Worm (Caenorhabditis elegans) whole organism, early embryonic: ENCODE results near the gene C01G10.17.
"Not testable (repeated sequence)": the region's sequence is repeated elsewhere in the genome, so short reads cannot be mapped to it uniquely, and the experiment has no call there.

Source experiments
- B0310.2 ChIP-seq: sonication (generic microtip); optimal IDR thresholded peaks from 2 replicates; lab custom pipeline; 2016; ENCODE audit warnings: mild to moderate bottlenecking, missing genetic modification characterization, missing compliant biosample characterization
- F13C5.2 ChIP-seq: sonication (generic microtip); optimal IDR thresholded peaks from 2 replicates; lab custom pipeline; 2017; ENCODE audit warnings: mild to moderate bottlenecking, missing genetic modification characterization, inconsistent platforms, missing compliant biosample characterization
- aly-1 ChIP-seq: sonication (generic microtip); optimal IDR thresholded peaks from 2 replicates; lab custom pipeline; 2016; ENCODE audit warnings: missing genetic modification characterization, missing compliant biosample characterization
- ama-1 ChIP-seq: fragments of 150-350 bp; optimal IDR thresholded peaks from 2 replicates; lab custom pipeline; 2014
- ceh-13 ChIP-seq: fragments of 200-800 bp; sonication (Bioruptor generic); optimal IDR thresholded peaks from 2 replicates; lab custom pipeline; 2018; ENCODE audit warnings: mild to moderate bottlenecking, missing genetic modification characterization, missing compliant biosample characterization
- ceh-36 ChIP-seq: sonication (generic microtip); optimal IDR thresholded peaks from 2 replicates; lab custom pipeline; 2016; ENCODE audit warnings: missing genetic modification characterization, inconsistent platforms, missing compliant biosample characterization
- ets-7 ChIP-seq: sonication (generic microtip); optimal IDR thresholded peaks from 2 replicates; lab custom pipeline; 2016; ENCODE audit warnings: missing genotype, missing genetic modification characterization, missing compliant biosample characterization
- flt-1 ChIP-seq: fragments of 200-800 bp; sonication (Bioruptor generic); IDR thresholded peaks from 2 replicates; pipeline ENCODE4 v1.3.6; 2022; ENCODE audit warnings: missing genetic modification characterization, missing compliant biosample characterization
- hmbx-1 ChIP-seq: sonication (generic microtip); optimal IDR thresholded peaks from 2 replicates; lab custom pipeline; 2016; ENCODE audit warnings: mild to moderate bottlenecking, missing genetic modification characterization, missing compliant biosample characterization
- hmg-4 ChIP-seq: fragments of 200-800 bp; sonication (Bioruptor generic); optimal IDR thresholded peaks from 2 replicates; lab custom pipeline; 2018; ENCODE audit warnings: mild to moderate bottlenecking, missing genetic modification characterization, missing compliant biosample characterization
- hnd-1 ChIP-seq: sonication (generic microtip); optimal IDR thresholded peaks from 2 replicates; lab custom pipeline; 2016; ENCODE audit warnings: missing genetic modification characterization, missing compliant biosample characterization
- pes-1 ChIP-seq: fragments of 200-800 bp; sonication (Bioruptor generic); IDR thresholded peaks from 2 replicates; pipeline ENCODE4 v1.3.6; 2022; ENCODE audit warnings: missing genetic modification reagents, missing genetic modification characterization, missing compliant biosample characterization
- scrt-1 ChIP-seq: fragments of 200-800 bp; sonication (Bioruptor generic); IDR thresholded peaks from 2 replicates; pipeline ENCODE4 v1.3.6; 2022; ENCODE audit warnings: missing genetic modification characterization, missing compliant biosample characterization
- sea-1 ChIP-seq: fragments of 200-800 bp; sonication (Bioruptor generic); conservative IDR thresholded peaks from 2 replicates; pipeline ENCODE4 v1.3.6; 2022; ENCODE audit warnings: missing genetic modification characterization, missing compliant biosample characterization
- tbx-11 ChIP-seq: fragments of 200-800 bp; sonication (Bioruptor generic); IDR thresholded peaks from 2 replicates; pipeline ENCODE4 v1.3.6; 2022; ENCODE audit warnings: missing genetic modification characterization, missing compliant biosample characterization
- tbx-37 ChIP-seq: fragments of 200-800 bp; sonication (Bioruptor generic); conservative IDR thresholded peaks from 2 replicates; pipeline ENCODE4 v1.3.6; 2022; ENCODE audit warnings: missing genetic modification reagents, missing genetic modification characterization, missing compliant biosample characterization
- tra-4 ChIP-seq: sonication (generic microtip); optimal IDR thresholded peaks from 2 replicates; lab custom pipeline; 2017; ENCODE audit warnings: missing genetic modification characterization, missing compliant biosample characterization

The C01G10.17 gene

DNA sequence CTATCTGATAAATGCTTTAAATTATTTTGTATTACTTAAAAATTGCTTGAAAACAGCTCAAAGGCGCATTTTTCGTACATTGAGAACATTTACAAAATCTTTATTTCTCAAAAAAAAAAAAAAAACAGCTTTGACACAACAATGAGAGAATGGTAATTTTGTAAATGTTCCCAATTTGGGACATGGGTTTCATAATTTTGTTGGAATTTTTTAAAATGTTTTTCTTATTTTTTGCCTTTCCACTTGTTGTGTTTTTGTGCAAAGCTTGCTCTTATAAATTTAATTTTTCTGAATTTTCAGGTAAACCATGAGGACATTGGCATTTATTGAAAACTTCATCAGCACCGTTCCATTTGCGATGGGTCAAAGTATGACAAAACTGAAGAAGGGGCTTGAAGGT lies 21.1 kb downstream of the C01G10.17 start, which contains the start of gene T01G5.7:
Gene T01G5.7, plus strand, starts transcription at position 301 of the 400 bp plus-strand sequence.
- no peak for TF ChIP-seq scrt-1 (GFP tag; lab: Robert Waterston, UW)
- no peak for TF ChIP-seq B0310.2
- no peak for TF ChIP-seq ama-1 (lab: Kevin White, UChicago)
- no peak for TF ChIP-seq tbx-11 (GFP tag; lab: Robert Waterston, UW)
- TF ChIP-seq ceh-36 (tag; lab: Kevin White, UChicago), result no peak
- TF ChIP-seq ets-7 (tag; lab: Kevin White, UChicago), result no peak
- no peak for TF ChIP-seq aly-1
- TF ChIP-seq hmg-4 (GFP tag; lab: Kevin White, UChicago), result no peak
- TF ChIP-seq sea-1 (GFP tag; lab: Robert Waterston, UW), result no peak
- no peak for TF ChIP-seq pes-1 (GFP tag; lab: Robert Waterston, UW)
- TF ChIP-seq tra-4 (tag; lab: Kevin White, UChicago), result no peak

DNA sequence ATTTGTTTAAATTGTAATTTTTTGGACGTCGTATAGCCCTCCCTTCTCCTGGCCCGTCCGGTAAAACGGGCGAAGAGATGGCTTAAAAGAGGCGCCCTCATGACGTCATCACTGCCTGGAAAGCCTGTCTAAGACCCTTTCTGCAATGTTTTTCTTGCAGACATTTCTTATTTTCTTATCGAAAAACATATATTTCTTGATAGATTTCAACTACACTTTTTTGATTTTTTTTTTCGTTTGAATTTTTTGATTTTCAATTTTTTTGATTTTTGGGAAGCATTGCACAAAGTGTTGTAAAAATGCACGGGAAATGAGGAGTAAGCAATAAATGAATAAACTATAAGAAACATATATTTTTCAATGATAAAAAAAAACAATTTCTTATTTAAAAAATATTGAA lies 23.4 kb downstream of the C01G10.17 start, which contains the start of gene T01G5.6:
Gene T01G5.6, minus strand, starts transcription at position 101 of the 400 bp plus-strand sequence.
- TF ChIP-seq ets-7 (tag; lab: Kevin White, UChicago) (no peak), tbx-37 (no peak), ceh-13 (GFP tag; lab: Kevin White, UChicago) (no peak), aly-1 (no peak), sea-1 (GFP tag; lab: Robert Waterston, UW) (no peak), hnd-1 (tag; lab: Kevin White, UChicago) (no peak), hmg-4 (GFP tag; lab: Kevin White, UChicago) (no peak), tra-4 (tag; lab: Kevin White, UChicago) (no peak), F13C5.2 (no peak), ceh-36 (tag; lab: Kevin White, UChicago) (no peak), flt-1 (no peak), B0310.2 (no peak), pes-1 (GFP tag; lab: Robert Waterston, UW) (no peak), ama-1 (lab: Kevin White, UChicago) (no peak), hmbx-1 (tag; lab: Kevin White, UChicago) (no peak), tbx-11 (GFP tag; lab: Robert Waterston, UW) (no peak), scrt-1 (GFP tag; lab: Robert Waterston, UW) (no peak)

DNA sequence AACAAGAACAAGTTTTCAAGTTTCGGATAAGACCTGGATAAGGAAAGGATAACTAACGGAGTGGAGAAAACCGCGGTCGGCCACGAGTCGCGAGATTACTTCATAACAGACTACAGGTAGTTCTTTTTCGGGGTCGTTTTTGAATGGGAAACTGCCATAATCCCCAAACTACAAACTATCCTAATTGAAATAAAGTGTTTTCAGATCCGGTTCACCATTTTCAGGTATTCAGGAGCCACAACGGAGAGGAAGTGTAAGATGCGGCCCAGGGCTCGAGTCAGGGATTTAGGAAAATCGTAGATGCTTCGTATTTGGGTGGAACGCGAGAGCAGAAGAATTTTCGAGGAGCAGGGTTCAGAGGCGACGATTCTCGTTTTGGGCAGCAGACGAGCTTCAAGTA lies 25.4 kb downstream of the C01G10.17 start, which contains the start of gene T01G5.8:
Gene T01G5.8, plus strand, starts transcription at position 301 of the 400 bp plus-strand sequence.
- not testable (repeated sequence) for TF ChIP-seq hnd-1 (tag; lab: Kevin White, UChicago); tbx-11 (GFP tag; lab: Robert Waterston, UW); scrt-1 (GFP tag; lab: Robert Waterston, UW)

DNA sequence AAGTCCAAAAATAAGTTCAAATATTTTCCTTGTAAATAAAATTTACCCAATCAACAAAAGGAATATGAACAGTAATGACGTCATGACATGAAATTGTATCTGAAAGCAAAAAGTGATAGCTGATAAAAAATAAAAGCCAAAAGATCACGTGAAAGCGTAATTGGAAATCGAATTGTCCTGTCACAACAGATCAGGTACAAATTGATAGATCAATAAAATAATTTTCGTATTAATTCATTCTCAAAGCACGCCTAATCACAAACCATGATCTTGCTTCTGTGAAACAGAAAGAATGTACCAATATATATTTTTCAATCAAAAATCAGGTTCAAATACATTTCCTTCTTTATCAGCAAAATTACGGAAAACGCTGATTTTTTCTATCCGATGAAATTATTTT lies 29.0 kb downstream of the C01G10.17 start, which contains the start of gene flor-1:
Gene flor-1, minus strand, starts transcription at position 101 of the 400 bp plus-strand sequence.
- TF ChIP-seq tbx-37 (no peak), sea-1 (GFP tag; lab: Robert Waterston, UW) (no peak), ama-1 (lab: Kevin White, UChicago) (no peak), ceh-36 (tag; lab: Kevin White, UChicago) (no peak), tbx-11 (GFP tag; lab: Robert Waterston, UW) (no peak), hnd-1 (tag; lab: Kevin White, UChicago) (no peak)

DNA sequence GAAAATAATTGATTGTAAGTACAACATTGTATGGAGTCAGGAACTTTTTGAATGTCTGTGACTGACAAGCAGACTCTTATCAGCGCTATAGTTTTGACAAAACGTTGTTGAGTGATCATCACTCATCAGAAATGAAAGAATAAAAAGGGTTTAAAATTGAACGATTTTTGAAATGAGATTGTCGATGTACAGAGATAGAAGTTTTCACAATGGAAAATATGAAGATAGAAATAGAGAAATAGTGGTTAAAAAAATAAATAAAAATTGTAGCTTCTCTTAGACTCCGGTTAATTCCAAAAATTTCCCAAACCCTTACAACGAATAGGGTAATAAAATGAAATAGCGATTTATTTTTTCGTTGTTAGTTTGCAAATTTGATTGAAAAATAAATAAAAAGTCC lies 34.6 kb downstream of the C01G10.17 start, which contains the start of gene ugt-30:
Gene ugt-30, minus strand, starts transcription at position 101 of the 400 bp plus-strand sequence.
- not testable (repeated sequence) for TF ChIP-seq sea-1 (GFP tag; lab: Robert Waterston, UW); B0310.2; scrt-1 (GFP tag; lab: Robert Waterston, UW)

DNA sequence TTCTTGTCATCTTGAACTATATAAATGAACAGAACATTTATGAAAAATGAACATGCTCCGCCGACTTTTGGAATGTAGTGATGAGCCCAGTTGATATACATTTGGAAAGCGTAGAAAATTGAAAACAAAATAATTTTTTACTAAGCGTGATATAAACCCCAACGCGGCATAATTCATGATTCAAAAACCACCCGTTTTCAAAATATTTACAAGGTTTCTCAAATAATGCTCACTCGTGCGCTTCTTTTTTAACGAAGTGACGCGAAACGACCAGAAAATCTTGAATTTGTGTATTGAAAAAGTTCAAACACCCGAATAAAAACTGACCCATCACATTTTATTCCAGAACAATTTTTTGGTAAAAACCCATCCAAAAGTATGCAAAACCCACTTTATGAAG lies 36.9 kb downstream of the C01G10.17 start, which contains the start of gene srj-27:
Gene srj-27, minus strand, starts transcription at position 101 of the 400 bp plus-strand sequence.
- TF ChIP-seq ama-1 (lab: Kevin White, UChicago) (no peak), F13C5.2 (no peak), aly-1 (no peak), B0310.2 (no peak), tra-4 (tag; lab: Kevin White, UChicago) (no peak)

DNA sequence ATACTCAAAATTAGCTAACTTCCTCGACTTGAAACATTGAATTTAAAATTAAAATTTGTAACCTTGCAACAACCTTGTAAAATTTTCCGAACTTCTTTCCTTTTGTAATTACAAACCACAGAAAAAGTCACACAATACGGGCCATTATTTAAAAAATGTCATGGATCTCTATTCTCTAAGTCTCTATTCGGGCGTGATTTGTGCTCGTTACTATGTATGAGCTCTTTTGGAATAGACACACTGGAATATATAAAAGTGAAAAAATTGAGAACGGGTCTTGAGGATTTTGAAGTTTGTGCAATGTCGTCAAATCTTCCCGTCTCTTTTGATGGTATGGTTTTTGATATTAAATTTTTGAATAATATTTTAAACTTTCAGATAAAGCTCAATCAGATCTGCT lies 37.4 kb downstream of the C01G10.17 start, which contains the start of gene srr-7:
Gene srr-7, plus strand, starts transcription at position 301 of the 400 bp plus-strand sequence.
- no peak for TF ChIP-seq F13C5.2
- TF ChIP-seq tra-4 (tag; lab: Kevin White, UChicago), result no peak
- no peak for TF ChIP-seq tbx-11 (GFP tag; lab: Robert Waterston, UW)
- TF ChIP-seq aly-1, result no peak
- TF ChIP-seq ets-7 (tag; lab: Kevin White, UChicago), result no peak
- no peak for TF ChIP-seq ceh-36 (tag; lab: Kevin White, UChicago)
- TF ChIP-seq flt-1, result no peak
- TF ChIP-seq sea-1 (GFP tag; lab: Robert Waterston, UW), result no peak
- no peak for TF ChIP-seq ama-1 (lab: Kevin White, UChicago)

DNA sequence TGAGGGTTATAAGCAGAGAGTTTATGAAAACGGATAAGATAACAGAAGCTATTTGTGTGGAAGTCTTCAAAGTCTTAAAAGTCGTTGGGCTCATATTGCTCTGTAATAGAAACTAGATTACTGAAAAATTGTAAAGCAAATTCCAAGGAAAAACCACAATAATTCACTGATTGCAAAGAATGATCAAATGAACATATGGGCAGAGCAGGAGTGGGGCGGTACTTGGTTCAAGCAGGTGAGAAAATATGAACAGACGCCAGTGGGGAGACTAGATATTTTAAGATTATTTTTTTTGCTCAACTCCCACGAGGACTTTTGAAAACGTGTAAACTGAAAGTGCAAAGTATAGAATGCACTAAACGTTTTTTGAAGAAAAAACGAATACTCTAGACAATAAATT lies 41.9 kb downstream of the C01G10.17 start, which contains the start of gene str-171:
Gene str-171, minus strand, starts transcription at position 101 of the 400 bp plus-strand sequence.
- TF ChIP-seq F13C5.2 (no peak), flt-1 (no peak), scrt-1 (GFP tag; lab: Robert Waterston, UW) (no peak), hmg-4 (GFP tag; lab: Kevin White, UChicago) (no peak), tbx-11 (GFP tag; lab: Robert Waterston, UW) (no peak), aly-1 (no peak), pes-1 (GFP tag; lab: Robert Waterston, UW) (no peak), ama-1 (lab: Kevin White, UChicago) (no peak), sea-1 (GFP tag; lab: Robert Waterston, UW) (no peak), ets-7 (tag; lab: Kevin White, UChicago) (no peak)
